Worm (Caenorhabditis elegans) whole organism, L4/young adult: ENCODE data around the gene Y37H2A.18.

Source experiments
- W03F9.2 ChIP-seq: fragments of 150-350 bp; optimal IDR thresholded peaks from 2 replicates; lab custom pipeline; 2014; ENCODE audit warnings: missing biosample characterization, missing genetic modification characterization
- dao-5 ChIP-seq: sonication (generic microtip); optimal IDR thresholded peaks from 2 replicates; lab custom pipeline; 2016; ENCODE audit warnings: missing genotype, missing genetic modification characterization, moderate library complexity, missing compliant biosample characterization
- him-1 ChIP-seq: sonication (generic microtip); optimal IDR thresholded peaks from 2 replicates; lab custom pipeline; 2016; ENCODE audit warnings: missing genotype, missing genetic modification reagents, missing genetic modification characterization, missing compliant biosample characterization

The Y37H2A.18 gene

DNA sequence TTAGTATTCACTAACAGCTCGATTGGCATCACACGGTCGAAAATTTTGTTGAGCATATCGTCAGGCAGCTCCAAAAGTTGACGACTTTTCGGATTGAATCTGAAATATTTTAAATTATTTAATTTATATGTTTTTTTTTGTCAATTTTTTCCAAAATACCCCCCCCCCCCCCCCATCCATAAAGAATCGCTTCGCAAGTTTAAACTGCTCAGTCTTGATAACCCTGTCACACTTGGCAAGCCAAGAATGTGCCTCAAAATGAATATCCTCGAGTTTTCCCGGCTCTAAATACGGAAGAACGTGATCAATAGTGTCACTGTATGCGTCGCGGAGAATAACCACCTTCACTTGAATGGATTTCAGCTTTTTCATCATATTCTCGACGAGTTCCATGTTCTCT lies at the start of gene Y37H2A.18:
TSS of gene Y37H2A.18 (minus strand) at position 101 of the 400 bp plus-strand sequence.
- TF ChIP-seq dao-5 (no peak), him-1 (tag; lab: Kevin White, UChicago) (no peak), W03F9.2 (no peak)

DNA sequence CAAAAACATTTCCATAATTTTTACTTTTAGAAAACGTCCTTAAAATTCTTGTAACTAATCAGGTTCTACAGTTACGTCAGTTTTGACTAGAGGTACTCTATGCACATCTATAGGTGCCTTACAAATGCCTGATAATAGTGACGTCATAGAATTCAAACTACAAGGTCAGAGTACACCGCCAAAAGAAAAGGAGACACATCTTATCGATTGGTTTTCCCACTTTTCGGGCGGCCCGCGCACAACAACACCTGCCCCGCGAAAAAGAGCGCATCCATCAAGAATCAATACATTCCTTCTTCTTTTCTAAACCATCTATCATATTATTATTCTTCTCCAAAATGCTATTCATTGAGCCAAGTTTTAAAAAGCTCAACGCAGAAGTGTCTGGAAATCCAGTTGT lies 46.6 kb upstream of the Y37H2A.18 start, which contains the start of gene C31G12.1:
TSS of gene C31G12.1 (plus strand) at position 301 of the 400 bp plus-strand sequence.
- no peak for TF ChIP-seq him-1 (tag; lab: Kevin White, UChicago)
- TF ChIP-seq W03F9.2: no peak
- TF ChIP-seq dao-5: no peak

DNA sequence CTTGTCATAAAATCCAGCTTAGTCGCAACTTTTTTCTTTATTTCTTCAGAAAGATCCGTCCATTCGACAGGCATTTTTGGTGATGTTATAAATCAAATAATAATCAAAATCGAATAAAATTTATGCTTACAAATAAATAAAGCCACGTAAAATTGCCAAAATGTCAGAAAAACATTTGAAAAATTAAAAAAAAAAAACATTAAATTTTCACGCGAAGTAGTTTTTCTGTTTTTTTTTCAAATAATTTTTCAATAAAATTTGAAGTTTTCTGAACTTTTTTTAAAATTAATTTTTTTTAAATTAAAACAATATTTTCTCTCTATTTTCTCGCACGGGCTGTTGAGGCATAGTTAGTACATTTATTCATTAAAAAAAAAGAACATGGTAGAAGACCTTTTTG lies 45.6 kb upstream of the Y37H2A.18 start, which contains the start of gene C31G12.4:
TSS of gene C31G12.4 (minus strand) at position 101 of the 400 bp plus-strand sequence.
- TF ChIP-seq him-1 (tag; lab: Kevin White, UChicago): no peak
- no peak for TF ChIP-seq dao-5
- TF ChIP-seq W03F9.2: no peak

DNA sequence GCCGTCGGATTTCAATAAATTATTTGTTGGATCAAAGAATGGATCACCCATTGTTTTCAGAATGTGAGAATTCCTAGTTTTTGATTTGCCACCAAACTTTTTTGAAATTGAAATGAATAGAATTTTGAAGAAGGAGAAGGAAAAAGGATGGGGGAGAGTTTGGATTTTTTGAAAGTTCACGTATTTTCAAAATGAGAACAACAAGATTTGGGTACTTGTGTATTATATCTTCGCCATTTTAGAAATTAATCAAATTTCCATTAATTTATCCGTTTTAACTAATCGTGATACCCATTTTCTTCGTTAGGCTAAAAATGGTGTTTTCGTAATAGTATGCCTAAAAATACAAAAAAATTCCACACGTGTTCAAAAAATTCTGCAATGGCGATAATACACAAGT lies 38.5 kb upstream of the Y37H2A.18 start, which contains the start of gene C14A6.8:
TSS of gene C14A6.8 (minus strand) at position 101 of the 400 bp plus-strand sequence.
- TF ChIP-seq dao-5 (no peak), him-1 (tag; lab: Kevin White, UChicago) (no peak), W03F9.2 (no peak)

DNA sequence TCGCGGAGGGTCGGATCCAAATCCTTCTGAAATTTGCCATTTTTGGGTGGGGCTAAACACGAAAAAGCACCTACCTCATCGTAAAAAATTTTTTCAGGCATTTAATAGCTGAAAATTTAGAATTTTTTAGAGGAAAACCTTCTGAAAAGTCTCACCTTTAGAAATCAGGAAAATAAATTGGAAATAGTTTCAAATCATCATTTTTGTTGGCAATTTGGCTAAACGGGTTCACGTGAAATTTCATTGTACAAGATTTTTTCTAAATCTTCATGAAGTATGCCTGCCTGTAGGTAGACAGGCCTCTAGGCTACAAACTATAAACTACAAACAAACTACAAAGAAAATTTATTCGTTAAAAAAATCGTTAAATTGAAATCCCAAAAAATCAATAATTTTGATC lies 35.2 kb upstream of the Y37H2A.18 start, which contains the start of gene C14A6.7:
TSS of gene C14A6.7 (minus strand) at position 101 of the 400 bp plus-strand sequence.
- TF ChIP-seq him-1 (tag; lab: Kevin White, UChicago) (no peak), W03F9.2 (no peak), dao-5 (no peak)

DNA sequence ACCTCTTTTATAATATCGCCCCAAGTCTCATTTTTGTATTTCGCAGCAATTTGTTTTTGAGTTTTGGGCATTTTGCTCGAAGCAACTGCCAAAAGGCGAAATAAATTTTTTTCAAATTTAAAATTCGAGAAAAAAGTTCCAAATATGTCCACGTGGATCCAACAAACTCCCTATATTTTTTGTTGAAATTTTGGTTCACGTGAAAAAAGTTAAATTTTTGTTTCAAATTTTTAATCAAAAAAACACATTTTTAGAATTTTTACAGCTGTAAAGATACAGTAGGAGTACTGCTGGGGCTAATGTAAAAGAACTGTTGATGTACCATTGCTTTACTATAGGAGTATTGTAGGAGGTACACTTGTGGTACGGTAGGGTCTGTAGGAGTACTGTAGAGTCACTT lies 34.1 kb upstream of the Y37H2A.18 start, which contains the start of gene C14A6.6:
TSS of gene C14A6.6 (minus strand) at position 101 of the 400 bp plus-strand sequence.
- TF ChIP-seq him-1 (tag; lab: Kevin White, UChicago) (no peak), dao-5 (no peak), W03F9.2 (no peak)

DNA sequence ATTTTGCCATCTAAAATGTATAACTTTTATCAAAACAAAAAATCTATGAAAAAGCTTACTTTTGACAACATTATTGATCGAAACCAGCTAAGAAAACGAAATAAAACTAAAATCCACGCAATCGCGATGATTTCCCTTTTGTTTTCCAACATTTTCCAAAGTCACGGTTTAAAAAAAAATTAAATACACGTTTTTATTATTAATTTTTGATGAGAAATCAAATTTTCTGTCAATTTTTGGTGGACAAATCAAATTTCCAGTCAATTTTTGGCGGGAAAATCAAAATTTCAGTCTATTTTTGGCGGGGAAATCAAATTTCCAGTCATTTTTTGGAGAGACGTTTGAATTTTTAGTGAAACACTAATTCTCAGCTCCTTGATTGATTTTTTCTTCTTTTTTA lies 31.7 kb upstream of the Y37H2A.18 start, which contains the start of gene C14A6.5:
TSS of gene C14A6.5 (minus strand) at position 101 of the 400 bp plus-strand sequence.
- no peak for TF ChIP-seq W03F9.2
- no peak for TF ChIP-seq dao-5
- TF ChIP-seq him-1 (tag; lab: Kevin White, UChicago): no peak

DNA sequence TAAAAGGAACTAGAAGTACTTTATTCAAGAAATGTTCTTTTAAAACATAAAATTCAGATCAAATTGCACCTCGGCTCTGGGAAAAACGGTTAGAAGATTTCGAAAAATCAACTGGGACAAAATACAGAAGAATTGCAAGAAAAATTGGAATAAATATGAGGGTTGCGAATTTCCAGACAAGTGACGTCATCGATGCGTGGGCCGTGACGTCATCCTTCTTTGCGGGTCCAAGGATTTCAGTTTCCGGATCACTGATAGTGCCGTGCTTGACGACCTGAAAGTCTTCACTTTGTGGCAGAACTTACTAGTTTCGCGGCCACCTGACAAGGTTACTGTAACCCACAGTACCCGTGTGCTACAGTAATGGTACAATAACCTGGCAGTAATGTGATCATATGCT lies 30.4 kb upstream of the Y37H2A.18 start:
- no peak for TF ChIP-seq W03F9.2
- no peak for TF ChIP-seq him-1 (tag; lab: Kevin White, UChicago)
- no peak for TF ChIP-seq dao-5

DNA sequence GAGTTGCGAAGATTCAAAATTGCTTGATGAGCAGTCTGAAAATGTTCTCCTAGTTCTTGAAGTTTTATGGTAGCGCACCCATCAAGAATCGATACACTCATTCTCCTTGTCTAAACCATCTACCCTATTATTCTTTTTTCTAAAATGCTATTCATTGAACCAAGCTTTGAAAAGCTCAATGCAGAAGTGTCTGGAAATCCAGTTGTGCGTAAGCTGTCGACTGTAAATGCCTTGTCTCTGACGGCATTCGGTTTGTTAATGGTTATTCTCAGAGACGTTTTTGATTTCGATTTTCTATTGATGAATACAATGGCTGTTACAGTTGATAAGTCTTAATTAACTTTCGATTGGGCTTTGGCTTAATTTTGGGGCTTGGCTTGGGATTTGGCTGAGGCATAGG lies 29.5 kb upstream of the Y37H2A.18 start, which contains the start of gene C14A6.12:
TSS of gene C14A6.12 (minus strand) at position 101 of the 400 bp plus-strand sequence.
- TF ChIP-seq him-1 (tag; lab: Kevin White, UChicago): no peak
- no peak for TF ChIP-seq W03F9.2
- no peak for TF ChIP-seq dao-5

DNA sequence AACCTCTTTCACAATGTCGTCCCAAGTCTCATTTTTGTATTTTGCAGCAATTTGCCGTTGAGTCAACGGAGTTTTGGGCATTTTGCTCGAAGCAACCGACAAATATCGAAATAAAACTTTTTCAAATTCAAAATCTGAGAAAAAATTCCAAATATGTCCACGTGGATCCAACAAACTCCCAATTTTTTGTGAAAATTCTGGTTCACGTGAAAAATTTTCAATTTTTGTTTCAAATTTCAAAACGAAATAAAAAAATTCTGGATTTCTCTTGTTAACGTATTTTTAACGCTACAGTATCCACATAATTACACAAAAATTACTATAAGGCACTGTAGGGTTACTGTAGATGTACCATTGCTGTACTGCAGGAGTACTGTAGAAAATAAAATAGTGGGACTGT lies 28.2 kb upstream of the Y37H2A.18 start, which contains the start of gene C14A6.13:
TSS of gene C14A6.13 (minus strand) at position 101 of the 400 bp plus-strand sequence.
- TF ChIP-seq him-1 (tag; lab: Kevin White, UChicago) (no peak), dao-5 (no peak), W03F9.2 (no peak)

DNA sequence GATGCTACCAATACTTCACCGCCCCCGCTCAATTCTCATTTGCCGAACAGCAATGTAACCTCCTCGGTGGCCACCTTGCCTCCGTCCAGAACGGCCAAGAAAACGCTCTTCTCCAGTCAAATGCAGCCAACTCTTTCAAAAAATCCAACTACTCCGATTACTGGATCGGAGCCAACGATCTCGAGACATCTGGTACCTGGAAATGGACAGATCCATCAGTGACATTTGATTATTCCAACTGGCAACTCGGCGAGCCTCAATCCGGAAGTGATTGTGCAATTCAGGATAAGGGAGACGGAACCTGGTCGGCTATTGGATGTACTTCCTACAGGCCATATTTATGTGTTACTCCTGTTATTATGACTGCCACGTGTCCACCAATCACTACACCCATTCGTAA lies 25.1 kb upstream of the Y37H2A.18 start:
- TF ChIP-seq W03F9.2 (no peak), him-1 (tag; lab: Kevin White, UChicago) (no peak), dao-5 (no peak)

DNA sequence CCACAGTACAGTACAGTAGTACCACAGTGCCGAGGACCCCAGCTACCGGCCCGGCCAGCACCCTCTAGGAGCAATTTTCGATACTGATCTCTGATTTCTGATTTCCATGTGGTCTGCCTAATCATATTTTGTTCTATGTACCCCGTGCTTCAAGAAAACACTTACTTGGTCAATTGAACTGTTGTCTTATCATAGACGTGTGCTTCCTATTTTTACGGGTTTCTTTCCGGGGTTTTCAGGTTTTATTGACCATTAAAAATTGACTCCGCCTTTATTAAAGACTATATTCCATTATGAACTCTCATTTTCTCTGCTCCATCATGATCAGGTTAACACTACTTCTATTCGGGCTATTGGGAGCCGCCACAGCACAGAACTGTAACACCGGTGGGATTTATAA lies 24.6 kb upstream of the Y37H2A.18 start, which contains the start of gene clec-48:
TSS of gene clec-48 (plus strand) at position 320 of the 400 bp plus-strand sequence.
- TF ChIP-seq him-1 (tag; lab: Kevin White, UChicago) (no peak), dao-5 (no peak), W03F9.2 (no peak)

DNA sequence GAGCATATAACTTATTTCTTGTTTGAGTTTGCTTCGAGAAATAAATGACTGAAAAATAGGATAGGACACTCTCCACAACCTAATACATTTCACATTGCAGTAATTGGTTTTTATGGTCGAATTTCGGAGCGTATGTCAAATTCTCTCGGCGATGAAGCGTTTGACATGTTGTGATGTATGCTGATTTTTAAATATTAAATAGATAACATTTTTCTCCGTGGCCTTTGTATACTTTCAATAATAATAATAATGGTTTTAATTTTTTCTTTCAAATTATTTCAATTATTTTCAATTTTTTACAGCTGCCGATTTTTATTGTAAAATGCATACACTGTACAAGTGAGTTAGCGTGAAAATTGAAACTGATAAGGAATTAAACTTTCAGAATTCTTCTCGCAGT lies 13.0 kb upstream of the Y37H2A.18 start, which contains the start of gene C14A6.3:
TSS of gene C14A6.3 (plus strand) at position 301 of the 400 bp plus-strand sequence.
- TF ChIP-seq him-1 (tag; lab: Kevin White, UChicago) (no peak), dao-5 (no peak), W03F9.2 (no peak)

DNA sequence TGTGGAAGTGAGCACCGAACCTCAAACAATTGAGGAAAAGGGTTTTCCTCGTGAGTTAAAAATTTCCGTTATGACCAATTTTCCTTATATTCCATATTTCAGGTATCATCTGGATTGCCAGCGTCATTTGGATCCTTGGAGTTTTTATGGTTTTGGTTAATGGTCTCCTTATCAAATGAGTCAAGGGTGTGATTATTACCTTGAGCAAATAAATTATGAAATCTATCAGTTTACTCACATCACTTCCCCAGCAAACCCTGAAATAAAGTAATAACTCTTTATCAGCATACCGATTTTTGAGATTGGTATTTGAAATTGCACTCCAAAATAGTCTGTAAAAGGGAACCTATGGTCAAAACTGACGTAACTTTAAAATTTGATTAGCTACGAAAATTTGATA lies 11.4 kb upstream of the Y37H2A.18 start:
- TF ChIP-seq him-1 (tag; lab: Kevin White, UChicago) (no peak), dao-5 (no peak), W03F9.2 (no peak)

DNA sequence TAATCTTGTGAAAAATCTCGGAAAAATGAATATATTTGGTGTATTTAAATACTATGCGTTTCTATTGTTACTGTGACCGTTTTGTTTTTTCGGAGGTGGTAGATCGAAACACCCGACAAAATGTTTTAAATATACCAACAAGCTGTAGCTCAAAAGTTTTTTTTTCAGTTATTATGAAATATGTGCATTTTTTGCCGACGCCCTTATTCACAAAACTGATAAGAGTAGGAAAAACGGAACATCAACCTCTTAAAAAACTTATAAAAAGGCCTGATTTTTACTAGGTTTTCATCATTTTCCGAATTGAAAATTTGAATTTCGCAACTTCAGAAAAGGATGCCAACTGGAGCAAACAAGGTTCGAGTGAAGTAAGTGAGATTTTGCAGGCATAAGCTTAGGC lies 10.4 kb upstream of the Y37H2A.18 start, which contains the start of gene Y37H2A.14:
TSS of gene Y37H2A.14 (plus strand) at position 301 of the 400 bp plus-strand sequence.
- no peak for TF ChIP-seq W03F9.2
- no peak for TF ChIP-seq dao-5
- no peak for TF ChIP-seq him-1 (tag; lab: Kevin White, UChicago)
